Worm (Caenorhabditis elegans): ENCODE measurements around the gene gcy-4.
A peak's percentile ranks its signal among the peaks of the same experiment; 100 is the strongest.

The gcy-4 gene

DNA sequence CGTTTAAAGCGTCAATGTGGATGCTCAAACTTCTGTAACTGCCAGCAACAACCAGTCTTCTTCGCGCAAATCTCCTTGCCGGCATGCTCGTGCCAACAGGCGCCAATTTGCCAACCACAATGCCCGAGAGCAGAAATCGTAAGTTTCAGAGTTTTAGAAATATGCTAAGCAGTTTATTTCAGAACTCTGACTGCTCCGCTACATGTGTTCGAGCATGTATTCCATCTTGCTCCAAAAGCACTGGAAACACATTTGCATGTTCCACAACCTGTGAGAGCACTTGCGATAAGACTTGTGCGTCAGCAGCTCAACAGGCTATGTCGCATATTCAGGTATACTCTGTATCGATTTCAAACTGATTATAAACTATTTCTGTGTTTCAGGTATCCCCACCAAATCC is 21.1 kb upstream of the gcy-4 start:
- no peak for TF ChIP-seq egl-13 (tag; optimal IDR thresholded peaks at IDR 0.05)
- no peak for TF ChIP-seq zip-4 (GFP tag; optimal IDR thresholded peaks at IDR 0.05)
- no peak for TF ChIP-seq nhr-76 (tag; optimal IDR thresholded peaks at IDR 0.05)
- TF ChIP-seq ets-5 (GFP tag; IDR thresholded peaks at IDR 0.05) = no peak
- TF ChIP-seq dsc-1 (tag; optimal IDR thresholded peaks at IDR 0.05) = no peak

DNA sequence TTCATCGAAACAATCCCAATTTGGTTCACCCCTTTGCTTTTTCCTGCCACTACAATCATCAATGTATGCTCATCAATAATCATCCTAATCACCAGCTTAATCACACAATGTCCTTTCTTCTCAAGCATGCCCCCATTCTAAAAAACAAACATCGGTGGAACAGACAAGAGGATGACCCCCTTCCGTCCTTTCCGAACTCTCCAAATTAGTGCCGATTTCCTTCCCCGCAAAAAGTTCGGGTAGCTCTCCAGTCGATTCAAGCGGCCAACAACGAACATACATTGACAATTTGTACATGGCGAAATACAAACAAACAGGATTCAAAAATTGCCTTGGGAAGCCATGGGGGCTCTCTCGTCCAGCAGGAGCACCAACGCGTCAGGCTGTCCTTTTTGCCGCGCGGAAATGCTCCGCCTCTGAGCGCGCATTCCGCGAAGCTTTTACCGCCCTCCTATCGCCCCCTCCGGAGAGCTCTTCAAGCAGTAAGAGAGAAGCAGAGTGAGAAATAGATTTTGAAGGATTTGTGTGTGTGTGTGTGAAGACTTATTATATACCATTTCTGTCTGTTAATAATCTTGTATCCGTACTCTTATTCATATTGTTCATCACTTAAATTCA is 17.1 kb upstream of the gcy-4 start, which contains the start of gene appg-1:
appg-1 (plus strand) TSS at position 427 of the 618 bp plus-strand sequence.
- TF ChIP-seq dsc-1 (tag; optimal IDR thresholded peaks at IDR 0.05) (no peak), nhr-71 (tag; optimal IDR thresholded peaks at IDR 0.05) (no peak), jun-1 (tag; optimal IDR thresholded peaks at IDR 0.05) (no peak), elt-2 (tag; optimal IDR thresholded peaks at IDR 0.05) (no peak), dpl-1 (GFP tag; optimal IDR thresholded peaks at IDR 0.05) (no peak), unc-62 (GFP tag; optimal IDR thresholded peaks at IDR 0.05) (no peak), nhr-11 (tag; optimal IDR thresholded peaks at IDR 0.05) (no peak), fkh-4 (tag; optimal IDR thresholded peaks at IDR 0.05; ENCODE audit: borderline replicate concordance) (no peak), elt-3 (tag; optimal IDR thresholded peaks at IDR 0.05) (no peak), sox-4 (tag; optimal IDR thresholded peaks at IDR 0.05) (no peak), nhr-28 (tag; optimal IDR thresholded peaks at IDR 0.05) (no peak), lin-13 (GFP tag; optimal IDR thresholded peaks at IDR 0.05) (no peak), isw-1 (GFP tag; IDR thresholded peaks at IDR 0.05) (no peak), lin-14 (GFP tag; optimal IDR thresholded peaks at IDR 0.05) (no peak), lsy-2 (tag; optimal IDR thresholded peaks at IDR 0.05) (no peak)

DNA sequence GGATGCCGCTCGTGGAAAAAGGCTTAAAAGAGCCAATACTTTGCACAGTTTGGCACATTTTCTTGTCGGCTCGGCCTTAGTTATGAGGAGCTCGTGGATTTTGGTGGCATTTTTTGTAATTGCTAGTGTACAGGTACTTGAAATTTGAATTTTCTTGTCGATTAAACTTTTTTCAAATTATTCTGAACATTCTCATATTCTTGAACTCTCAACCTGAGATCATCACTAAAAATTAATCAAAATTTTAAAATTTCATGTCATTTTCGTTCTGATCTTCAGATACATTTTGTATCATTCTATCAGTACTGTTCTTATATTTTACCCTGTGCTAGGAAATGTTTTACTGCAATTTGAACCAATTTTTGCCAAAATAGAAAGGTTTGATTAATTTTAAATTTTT is 12.8 kb upstream of the gcy-4 start, which contains the start of gene idpp-4:
idpp-4 (plus strand) TSS at position 51 of the 400 bp plus-strand sequence.
- TF ChIP-seq alr-1 (tag; optimal IDR thresholded peaks at IDR 0.05; ENCODE audit: borderline replicate concordance) (no peak), grh-1 (GFP tag; IDR thresholded peaks at IDR 0.05) (no peak), efl-1 (optimal IDR thresholded peaks at IDR 0.05) (no peak), efl-1 (GFP tag; optimal IDR thresholded peaks at IDR 0.05 in 1 of 2) (peak in 1 of 2 experiments; percentile 23), swsn-7 (tag; optimal IDR thresholded peaks at IDR 0.05) (no peak), C04F5.9 (tag; optimal IDR thresholded peaks at IDR 0.05) (no peak), ceh-63 (GFP tag; optimal IDR thresholded peaks at IDR 0.05) (no peak), jun-1 (tag; optimal IDR thresholded peaks at IDR 0.05) (no peak), lir-3 (tag; optimal IDR thresholded peaks at IDR 0.05; ENCODE audit: poor library complexity) (no peak), egl-27 (tag; optimal IDR thresholded peaks at IDR 0.05) (no peak)

ce11 chrII:10317007-10317406 is 8.4 kb upstream of the gcy-4 start, which contains the start of gene M02G9.4:
Gene M02G9.4 (plus strand): TSS chrII:10317307.
- TF ChIP-seq ces-1 (GFP tag; optimal IDR thresholded peaks at IDR 0.05) (no peak), alr-1 (tag; optimal IDR thresholded peaks at IDR 0.05; ENCODE audit: borderline replicate concordance) (no peak), snu-23 (GFP tag; optimal IDR thresholded peaks at IDR 0.05) (no peak), isw-1 (GFP tag; IDR thresholded peaks at IDR 0.05) (no peak), fkh-4 (tag; optimal IDR thresholded peaks at IDR 0.05; ENCODE audit: borderline replicate concordance) (no peak), pqm-1 (tag; optimal IDR thresholded peaks at IDR 0.05) (no peak), nhr-71 (tag; optimal IDR thresholded peaks at IDR 0.05) (no peak), F16B12.6 (tag; optimal IDR thresholded peaks at IDR 0.05) (no peak), lir-3 (tag; optimal IDR thresholded peaks at IDR 0.05; ENCODE audit: poor library complexity) (no peak), sup-37 (GFP tag; optimal IDR thresholded peaks at IDR 0.05) (no peak), mef-2 (tag; optimal IDR thresholded peaks at IDR 0.05) (no peak), dpl-1 (GFP tag; optimal IDR thresholded peaks at IDR 0.05) (no peak), zag-1 (tag; optimal IDR thresholded peaks at IDR 0.05) (no peak), C16A3.4 (tag; optimal IDR thresholded peaks at IDR 0.05) (no peak), ceh-90 (tag; optimal IDR thresholded peaks at IDR 0.05) (no peak)

Measured in whole organism, L1 larva.